Fruit fly (Drosophila melanogaster) whole organism, embryonic: ENCODE results near the gene CG9184.

Experiments
- Antp ChIP-seq: fragments of 200-800 bp; sonication (Bioruptor generic); optimal IDR thresholded peaks from 3 replicates; lab custom pipeline; 2016; ENCODE audit warnings: missing biosample characterization, missing genetic modification characterization
- Atf6 ChIP-seq: fragments of 200-800 bp; sonication (Bioruptor generic); IDR thresholded peaks from 2 replicates; pipeline ENCODE4 v1.3.6; 2022; ENCODE audit warnings: missing biosample characterization, missing genetic modification characterization
- Awh ChIP-seq: fragments of 200-800 bp; sonication (Bioruptor generic); IDR thresholded peaks from 2 replicates; pipeline ENCODE4, ENCODE4 v1.3.6; 2022; ENCODE audit warnings: missing biosample characterization, missing genetic modification characterization
- BEAF-32 ChIP-seq: fragments of 200-800 bp; sonication (Bioruptor generic); optimal IDR thresholded peaks from 3 replicates; lab custom pipeline; 2017; ENCODE audit warnings: missing biosample characterization, missing genetic modification characterization, mild to moderate bottlenecking, moderate library complexity, missing genetic modification reagents
- Bdp1 ChIP-seq: fragments of 200-800 bp; sonication (Bioruptor generic); optimal IDR thresholded peaks from 3 replicates; lab custom pipeline; 2016; ENCODE audit warnings: missing biosample characterization, missing genetic modification characterization
- Blimp-1 ChIP-seq: fragments of 200-800 bp; sonication (Bioruptor generic); optimal IDR thresholded peaks from 3 replicates; lab custom pipeline; 2018; ENCODE audit warnings: missing biosample characterization, missing genetic modification characterization, mild to moderate bottlenecking, moderate library complexity, missing genetic modification reagents
- CG11560 ChIP-seq: fragments of 200-800 bp; sonication (Bioruptor generic); IDR thresholded peaks from 3 replicates; pipeline ENCODE4 v1.3.6; 2022; ENCODE audit warnings: missing biosample characterization, missing genetic modification characterization
- CG12104 ChIP-seq: fragments of 200-800 bp; sonication (Bioruptor generic); optimal IDR thresholded peaks from 3 replicates; lab custom pipeline; 2016; ENCODE audit warnings: missing biosample characterization, missing genetic modification characterization
- CG1602 ChIP-seq: fragments of 200-800 bp; sonication (Bioruptor generic); optimal IDR thresholded peaks from 3 replicates; lab custom pipeline; 2016; ENCODE audit warnings: missing biosample characterization, missing genetic modification characterization
- CG17359 ChIP-seq: fragments of 200-800 bp; sonication (Bioruptor generic); optimal IDR thresholded peaks from 3 replicates; lab custom pipeline; 2018; ENCODE audit warnings: missing biosample characterization, mild to moderate bottlenecking, missing genetic modification characterization, moderate library complexity
- CG17361 ChIP-seq: fragments of 200-800 bp; sonication (Bioruptor generic); IDR thresholded peaks from 3 replicates; pipeline ENCODE4 v1.3.6; 2022; ENCODE audit warnings: missing biosample characterization, missing genetic modification characterization
- CG17568 ChIP-seq: fragments of 200-800 bp; sonication (Bioruptor generic); optimal IDR thresholded peaks from 2 replicates; lab custom pipeline; 2018; ENCODE audit warnings: missing biosample characterization, mild to moderate bottlenecking, missing genetic modification characterization, moderate library complexity
- CG18476 ChIP-seq: fragments of 200-800 bp; sonication (Bioruptor generic); optimal IDR thresholded peaks from 2 replicates; lab custom pipeline; 2016; ENCODE audit warnings: missing biosample characterization, mild to moderate bottlenecking, missing genetic modification characterization
- CG2129 ChIP-seq: fragments of 200-800 bp; sonication (Bioruptor generic); IDR thresholded peaks from 2 replicates; pipeline ENCODE4 v1.3.6; 2022; ENCODE audit warnings: missing biosample characterization, missing genetic modification characterization; ENCODE audit not compliant: partially characterized antibody
- CG30020 ChIP-seq: fragments of 200-800 bp; optimal IDR thresholded peaks from 2 replicates; lab custom pipeline; 2019; ENCODE audit warnings: missing biosample characterization, mild to moderate bottlenecking, missing genetic modification characterization, moderate library complexity
- CG31388 ChIP-seq: fragments of 200-800 bp; sonication (Bioruptor generic); optimal IDR thresholded peaks from 2 replicates; lab custom pipeline; 2016; ENCODE audit warnings: missing biosample characterization, missing genetic modification characterization
- CG4854 ChIP-seq: fragments of 200-800 bp; sonication (Bioruptor generic); optimal IDR thresholded peaks from 2 replicates; lab custom pipeline; 2016; ENCODE audit warnings: missing biosample characterization, missing genetic modification characterization, inconsistent platforms
- CG6765 ChIP-seq: fragments of 200-800 bp; sonication (Bioruptor generic); optimal IDR thresholded peaks from 3 replicates; lab custom pipeline; 2017; ENCODE audit warnings: missing biosample characterization, mild to moderate bottlenecking, missing genetic modification characterization
- CG9876 ChIP-seq: fragments of 200-800 bp; sonication (Bioruptor generic); optimal IDR thresholded peaks from 2 replicates; lab custom pipeline; 2016; ENCODE audit warnings: missing biosample characterization, missing genetic modification characterization
- Camta ChIP-seq: fragments of 200-800 bp; sonication (Bioruptor generic); optimal IDR thresholded peaks from 2 replicates; lab custom pipeline; 2016; ENCODE audit warnings: missing biosample characterization, missing genetic modification characterization
- D19B ChIP-seq: fragments of 200-800 bp; sonication (Bioruptor generic); optimal IDR thresholded peaks from 2 replicates; lab custom pipeline; 2017; ENCODE audit warnings: missing biosample characterization, mild to moderate bottlenecking, missing genetic modification characterization
- E2f1 ChIP-seq: fragments of 200-800 bp; sonication (Bioruptor generic); IDR thresholded peaks from 2 replicates; pipeline ENCODE4 v1.3.6; 2022; ENCODE audit warnings: missing biosample characterization, missing genetic modification characterization
- E2f2 ChIP-seq: fragments of 200-800 bp; sonication (Bioruptor generic); IDR thresholded peaks from 2 replicates; pipeline ENCODE4 v1.3.6; 2022; ENCODE audit warnings: missing biosample characterization, missing genetic modification characterization
- HLH3B ChIP-seq: fragments of 200-800 bp; sonication (Bioruptor generic); IDR thresholded peaks from 2 replicates; pipeline ENCODE4 v1.3.6; 2022; ENCODE audit warnings: missing biosample characterization, missing genetic modification characterization
- Hmx ChIP-seq: fragments of 200-800 bp; sonication (Bioruptor generic); optimal IDR thresholded peaks from 2 replicates; lab custom pipeline; 2016; ENCODE audit warnings: missing biosample characterization, missing genetic modification characterization
- Hr78 ChIP-seq, 2 experiments: fragments of 200-800 bp in 1 of 2; fragments of >200 bp in 1 of 2; sonication (Bioruptor generic) in 1 of 2; optimal IDR thresholded peaks; 2 replicates each; lab custom pipeline; 2017 to 2019; ENCODE audit warnings: missing biosample characterization in 2 of 2, missing genetic modification characterization in 2 of 2, mild to moderate bottlenecking in 1 of 2, moderate library complexity in 1 of 2
- Mad ChIP-seq: fragments of 200-800 bp; sonication (Bioruptor generic); optimal IDR thresholded peaks from 2 replicates; lab custom pipeline; 2016; ENCODE audit warnings: missing biosample characterization, missing genetic modification characterization
- Nf-YB ChIP-seq: fragments of 200-800 bp; sonication (Bioruptor generic); optimal IDR thresholded peaks from 3 replicates; lab custom pipeline; 2019; ENCODE audit warnings: missing biosample characterization, mild to moderate bottlenecking, missing genetic modification characterization, moderate library complexity
- Pdp1 ChIP-seq, 2 experiments: fragments of 200-800 bp; sonication (Bioruptor generic); optimal IDR thresholded peaks; 3 replicates each; lab custom pipeline; 2016; ENCODE audit warnings: missing biosample characterization in 2 of 2, missing genetic modification characterization in 2 of 2, mild to moderate bottlenecking in 1 of 2, moderate library complexity in 1 of 2
- Side ChIP-seq: fragments of 200-800 bp; sonication (Bioruptor generic); optimal IDR thresholded peaks from 2 replicates; lab custom pipeline; 2016; ENCODE audit warnings: missing biosample characterization, missing genetic modification characterization
- disco-r ChIP-seq: fragments of 200-800 bp; sonication (Bioruptor generic); optimal IDR thresholded peaks from 2 replicates; lab custom pipeline; 2016; ENCODE audit warnings: missing biosample characterization, missing genetic modification characterization
- exex ChIP-seq: fragments of 200-800 bp; sonication (Bioruptor generic); optimal IDR thresholded peaks from 4 replicates; lab custom pipeline; 2018; ENCODE audit warnings: missing biosample characterization, mild to moderate bottlenecking, missing genetic modification characterization, moderate library complexity
- fru ChIP-seq: fragments of >200 bp; optimal IDR thresholded peaks from 2 replicates; lab custom pipeline; 2017
- gcm ChIP-seq: fragments of 200-800 bp; sonication (Bioruptor generic); optimal IDR thresholded peaks from 2 replicates; lab custom pipeline; 2019; ENCODE audit warnings: missing biosample characterization, mild to moderate bottlenecking, missing genetic modification characterization, moderate library complexity
- grau ChIP-seq: fragments of 200-800 bp; optimal IDR thresholded peaks from 3 replicates; lab custom pipeline; 2019; ENCODE audit warnings: missing biosample characterization, mild to moderate bottlenecking, missing genetic modification characterization, moderate library complexity
- her ChIP-seq: fragments of 200-800 bp; sonication (Bioruptor generic); optimal IDR thresholded peaks from 2 replicates; lab custom pipeline; 2016; ENCODE audit warnings: missing biosample characterization, missing genetic modification characterization
- ken ChIP-seq: fragments of 200-800 bp; sonication (Bioruptor generic); IDR thresholded peaks from 3 replicates; pipeline ENCODE4 v1.3.6; 2022; ENCODE audit warnings: missing biosample characterization, missing genetic modification characterization
- lbe ChIP-seq: fragments of 200-800 bp; sonication (Bioruptor generic); optimal IDR thresholded peaks from 2 replicates; lab custom pipeline; 2016; ENCODE audit warnings: missing biosample characterization, mild to moderate bottlenecking, missing genetic modification characterization
- luna ChIP-seq: fragments of 200-800 bp; sonication (Bioruptor generic); optimal IDR thresholded peaks from 2 replicates; lab custom pipeline; 2016; ENCODE audit warnings: missing biosample characterization, missing genetic modification characterization
- phol ChIP-seq: fragments of 200-800 bp; sonication (Bioruptor generic); optimal IDR thresholded peaks from 3 replicates; lab custom pipeline; 2018; ENCODE audit warnings: missing biosample characterization, mild to moderate bottlenecking, missing genetic modification characterization, moderate library complexity
- rib ChIP-seq: fragments of 200-800 bp; sonication (Bioruptor generic); IDR thresholded peaks from 2 replicates; pipeline ENCODE4 v1.3.6; 2022; ENCODE audit warnings: missing biosample characterization, missing genetic modification characterization
- row ChIP-seq: fragments of 200-800 bp; sonication (Bioruptor generic); IDR thresholded peaks from 3 replicates; pipeline ENCODE4 v1.3.6; 2022; ENCODE audit warnings: missing biosample characterization, missing genetic modification characterization
- scrt ChIP-seq: fragments of 200-800 bp; sonication (Bioruptor generic); optimal IDR thresholded peaks from 2 replicates; lab custom pipeline; 2018; ENCODE audit warnings: missing biosample characterization, mild to moderate bottlenecking, missing genetic modification characterization, moderate library complexity
- so ChIP-seq: fragments of 200-800 bp; sonication (Bioruptor generic); IDR thresholded peaks from 3 replicates; pipeline ENCODE4 v1.3.6; 2022; ENCODE audit warnings: missing biosample characterization, missing genetic modification characterization
- sug ChIP-seq: fragments of 200-800 bp; optimal IDR thresholded peaks from 2 replicates; lab custom pipeline; 2019; ENCODE audit warnings: missing biosample characterization, mild to moderate bottlenecking, missing genetic modification characterization, moderate library complexity
- tap ChIP-seq: fragments of 200-800 bp; optimal IDR thresholded peaks from 3 replicates; lab custom pipeline; 2019; ENCODE audit warnings: missing biosample characterization, mild to moderate bottlenecking, missing genetic modification characterization, moderate library complexity
- tio ChIP-seq: fragments of 200-800 bp; sonication (Bioruptor generic); optimal IDR thresholded peaks from 2 replicates; lab custom pipeline; 2017; ENCODE audit warnings: missing biosample characterization, missing genetic modification characterization, inconsistent platforms
- tna ChIP-seq: fragments of 200-800 bp; sonication (Bioruptor generic); IDR thresholded peaks from 2 replicates; pipeline ENCODE4 v1.3.6; 2022; ENCODE audit warnings: missing biosample characterization, missing genetic modification characterization; ENCODE audit not compliant: partially characterized antibody
- tx ChIP-seq: fragments of 200-800 bp; sonication (Bioruptor generic); optimal IDR thresholded peaks from 2 replicates; lab custom pipeline; 2016; ENCODE audit warnings: missing biosample characterization, missing genetic modification characterization
- vvl ChIP-seq: fragments of 200-800 bp; sonication (Bioruptor generic); IDR thresholded peaks from 2 replicates; pipeline ENCODE4 v1.3.6; 2022; ENCODE audit warnings: missing biosample characterization, missing genetic modification characterization
- wdn ChIP-seq: fragments of 200-800 bp; sonication (Bioruptor generic); IDR thresholded peaks from 2 replicates; pipeline ENCODE4 v1.3.6; 2022; ENCODE audit warnings: missing biosample characterization, missing genetic modification characterization

The CG9184 gene

DNA sequence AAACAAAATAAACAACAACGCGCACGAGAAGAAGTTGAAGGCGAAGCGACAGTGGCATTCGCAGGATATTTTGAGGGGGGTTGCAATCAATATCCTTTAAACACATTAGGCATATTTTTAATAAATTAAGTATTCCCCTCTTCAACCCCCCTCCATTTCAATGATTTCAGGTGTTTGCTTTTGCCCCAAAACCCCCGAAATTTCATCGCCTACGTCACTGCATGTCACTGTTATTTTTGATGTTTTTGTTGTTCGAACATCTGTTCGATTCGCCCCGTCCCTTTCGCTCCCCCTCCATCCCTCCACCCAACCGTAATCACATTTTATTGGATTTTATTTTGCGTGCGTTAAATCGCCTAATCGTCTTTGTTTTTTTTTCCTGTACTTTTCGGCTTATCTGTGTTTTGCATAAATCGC lies 45.6 kb upstream of the CG9184 start (continued):
- no peak for TF ChIP-seq CG2129 (GFP tag; lab: Robert Waterston, UW)
- TF ChIP-seq CG17361: peak; percentile 83
- TF ChIP-seq tx (GFP tag; lab: Kevin White, UChicago): peak; percentile 61
- TF ChIP-seq Atf6 (GFP tag; lab: Robert Waterston, UW): peak; percentile 82
- peak; percentile 46 for TF ChIP-seq D19B (GFP tag; lab: Kevin White, UChicago)
- peak; percentile 33 for TF ChIP-seq sug (tag; lab: Kevin White, UChicago)
- peak; percentile 80 for TF ChIP-seq Antp
- no peak for TF ChIP-seq BEAF-32 (GFP tag; lab: Kevin White, UChicago)
- TF ChIP-seq vvl (GFP tag; lab: Robert Waterston, UW): peak; percentile 91
- TF ChIP-seq CG6765 (GFP tag; lab: Kevin White, UChicago): no peak
- TF ChIP-seq rib: peak; percentile 82
- peak; percentile 87 for TF ChIP-seq E2f1 (GFP tag; lab: Robert Waterston, UW)
- TF ChIP-seq ken (GFP tag; lab: Robert Waterston, UW): peak; percentile 78; the same call in 2 of the 3 replicates
- TF ChIP-seq gcm (GFP tag; lab: Kevin White, UChicago): peak; percentile 20
- peak; percentile 22 for TF ChIP-seq CG4854 (GFP tag; lab: Kevin White, UChicago)
- peak in 1 of 2 experiments; percentile 6 for TF ChIP-seq Hr78 (GFP tag; optimal IDR thresholded peaks at IDR 0.05; lab: Kevin White, UChicago)
- no peak for TF ChIP-seq luna (GFP tag; lab: Kevin White, UChicago)
- TF ChIP-seq Bdp1 (GFP tag; lab: Kevin White, UChicago): peak; percentile 32
- TF ChIP-seq disco-r (GFP tag; lab: Kevin White, UChicago): peak; percentile 60
- TF ChIP-seq CG17359 (tag; lab: Kevin White, UChicago): peak; percentile 64
- TF ChIP-seq fru (lab: Kevin White, UChicago): no peak
- peak; percentile 84 for TF ChIP-seq so (GFP tag; lab: Robert Waterston, UW)
- TF ChIP-seq grau (tag; lab: Kevin White, UChicago): peak; percentile 71
- TF ChIP-seq CG1602: peak; percentile 79
- peak; percentile 64 for TF ChIP-seq Side (GFP tag; lab: Kevin White, UChicago)
- peak; percentile 78; the same call in 2 of the 3 replicates for TF ChIP-seq CG11560
- TF ChIP-seq CG31388 (GFP tag; lab: Kevin White, UChicago): peak; percentile 49
- TF ChIP-seq lbe (GFP tag; lab: Kevin White, UChicago): peak; percentile 74
- peak; percentile 63 for TF ChIP-seq CG9876 (GFP tag; lab: Kevin White, UChicago)
- TF ChIP-seq wdn: peak; percentile 79
- TF ChIP-seq CG17568 (GFP tag; lab: Kevin White, UChicago): peak; percentile 39
- TF ChIP-seq phol (tag; lab: Kevin White, UChicago): peak; percentile 72
- TF ChIP-seq Nf-YB (GFP tag; lab: Kevin White, UChicago): peak; percentile 29
- TF ChIP-seq Hmx (GFP tag; lab: Kevin White, UChicago): no peak
- TF ChIP-seq E2f2 (GFP tag; lab: Robert Waterston, UW): peak; percentile 57
- TF ChIP-seq CG18476 (GFP tag; lab: Kevin White, UChicago): peak; percentile 19
- TF ChIP-seq Blimp-1 (GFP tag; lab: Kevin White, UChicago): peak; percentile 52
- peak; percentile 68 for TF ChIP-seq tap (tag; lab: Kevin White, UChicago)
- TF ChIP-seq HLH3B (GFP tag; lab: Robert Waterston, UW): peak; percentile 84
- no peak for TF ChIP-seq CG30020
- TF ChIP-seq row (GFP tag; lab: Robert Waterston, UW): peak; percentile 92
- TF ChIP-seq scrt (GFP tag; lab: Kevin White, UChicago): peak; percentile 63
- TF ChIP-seq Camta (GFP tag; lab: Kevin White, UChicago): peak; percentile 75
- TF ChIP-seq CG12104 (GFP tag; lab: Kevin White, UChicago): peak; percentile 39
- TF ChIP-seq tio (GFP tag; lab: Kevin White, UChicago): peak; percentile 54
- no peak for TF ChIP-seq tna (GFP tag; lab: Robert Waterston, UW)
- TF ChIP-seq Awh (GFP tag; lab: Robert Waterston, UW): peak; percentile 87
- TF ChIP-seq Pdp1 (GFP tag; optimal IDR thresholded peaks at IDR 0.05; lab: Kevin White, UChicago): peak; percentile 74 to 76
- TF ChIP-seq exex (tag; lab: Kevin White, UChicago): peak; percentile 62
- peak; percentile 47 for TF ChIP-seq her (GFP tag; lab: Kevin White, UChicago)
- peak; percentile 66 for TF ChIP-seq Mad
